Worm (Caenorhabditis elegans): ENCODE data around the gene T23F2.2.

The T23F2.2 gene

DNA sequence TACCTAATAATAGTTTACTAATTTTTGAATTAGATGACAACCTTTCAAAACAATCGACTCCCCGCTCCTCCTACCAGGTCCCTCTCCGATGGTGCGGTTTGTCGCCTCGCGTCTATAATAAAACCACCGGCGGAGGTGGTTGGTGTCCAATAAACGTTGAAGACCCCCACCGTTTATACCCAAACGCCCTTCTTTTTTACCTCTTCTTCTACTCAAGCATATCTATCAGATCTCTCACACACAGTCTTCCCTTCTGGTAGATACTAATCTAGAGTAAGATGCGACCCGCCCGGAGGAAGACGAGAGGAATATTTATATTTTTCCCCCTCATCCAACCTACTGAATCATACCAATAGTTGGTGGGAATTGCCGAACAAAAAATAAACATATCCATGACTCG is 26.2 kb downstream of the T23F2.2 start:
- TF ChIP-seq fax-1 (tag; optimal IDR thresholded peaks at IDR 0.05) = no peak
- no peak for TF ChIP-seq ztf-16 (tag; optimal IDR thresholded peaks at IDR 0.05)
- no peak for TF ChIP-seq nhr-11 (tag; optimal IDR thresholded peaks at IDR 0.05)
- no peak for TF ChIP-seq ceh-24 (tag; optimal IDR thresholded peaks at IDR 0.05)
- no peak for TF ChIP-seq dve-1 (tag; optimal IDR thresholded peaks at IDR 0.05)
- TF ChIP-seq hlh-30 (tag; optimal IDR thresholded peaks at IDR 0.05; ENCODE audit: insufficient read depth) = no peak
- TF ChIP-seq hlh-8 (tag; optimal IDR thresholded peaks at IDR 0.05) = no peak
- TF ChIP-seq C08G9.2 (tag; optimal IDR thresholded peaks at IDR 0.05) = no peak
- no peak for TF ChIP-seq zip-5 (tag; optimal IDR thresholded peaks at IDR 0.05)

DNA sequence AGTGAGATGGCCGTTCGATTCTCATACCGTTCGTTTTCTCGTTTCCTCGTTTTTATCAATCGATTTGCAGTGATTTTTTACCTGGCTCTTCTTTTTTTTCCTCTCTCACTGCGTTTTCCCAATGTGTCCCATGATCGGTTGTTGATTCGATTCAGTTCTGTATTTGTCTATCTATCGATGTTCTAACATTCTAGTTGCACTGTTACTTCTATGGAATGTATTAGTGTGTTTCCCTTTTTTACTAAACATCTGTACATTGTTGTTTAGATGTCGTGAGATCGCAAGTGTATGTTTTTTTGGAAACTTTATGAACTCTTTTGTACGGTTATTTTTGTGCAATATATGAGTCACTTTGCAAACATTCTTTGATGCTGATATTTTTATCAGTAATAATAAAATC is 27.5 kb downstream of the T23F2.2 start:
- TF ChIP-seq ceh-48 (tag; optimal IDR thresholded peaks at IDR 0.05) = no peak
- TF ChIP-seq ref-2 (tag; optimal IDR thresholded peaks at IDR 0.05) = no peak
- TF ChIP-seq ztf-16 (tag; optimal IDR thresholded peaks at IDR 0.05) = no peak
- no peak for TF ChIP-seq unc-55 (GFP tag; optimal IDR thresholded peaks at IDR 0.05)
- no peak for TF ChIP-seq elt-2 (tag; optimal IDR thresholded peaks at IDR 0.05)
- TF ChIP-seq ceh-18 (tag; optimal IDR thresholded peaks at IDR 0.05) = no peak
- no peak for TF ChIP-seq dve-1 (tag; optimal IDR thresholded peaks at IDR 0.05)
- TF ChIP-seq ceh-2 (tag; optimal IDR thresholded peaks at IDR 0.05) = no peak
- TF ChIP-seq hlh-8 (tag; optimal IDR thresholded peaks at IDR 0.05) = no peak
- no peak for TF ChIP-seq nfya-1 (tag; optimal IDR thresholded peaks at IDR 0.05)
- no peak for TF ChIP-seq hlh-13 (GFP tag; optimal IDR thresholded peaks at IDR 0.05)
- TF ChIP-seq pqm-1 (tag; optimal IDR thresholded peaks at IDR 0.05) = no peak
- no peak for TF ChIP-seq unc-3 (GFP tag; conservative IDR thresholded peaks at IDR 0.05)
- no peak for TF ChIP-seq unc-3 (tag; optimal IDR thresholded peaks at IDR 0.05)

DNA sequence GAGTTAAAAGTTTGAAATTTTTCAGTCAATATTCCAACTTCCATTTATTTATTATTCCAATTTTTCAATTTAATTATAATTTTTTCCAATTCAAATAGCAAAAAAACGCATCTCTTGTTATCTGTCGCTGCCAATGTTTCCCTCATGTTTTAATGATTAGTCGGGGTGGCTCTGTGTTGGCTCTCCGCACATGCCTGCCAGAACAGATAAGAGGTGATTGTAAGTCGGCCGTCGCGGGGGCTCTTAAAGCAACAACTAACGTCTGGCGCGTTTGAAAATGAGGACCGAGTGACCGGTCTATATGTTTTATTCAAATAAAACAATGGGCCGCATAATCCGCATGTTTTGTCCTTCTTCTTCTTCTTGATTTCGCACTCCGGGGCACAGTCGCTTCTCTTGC is 28.7 kb downstream of the T23F2.2 start:
- TF ChIP-seq gmeb-2 (tag; optimal IDR thresholded peaks at IDR 0.05) (no peak), elt-2 (tag; optimal IDR thresholded peaks at IDR 0.05) (peak; percentile 47), hlh-6 (tag; optimal IDR thresholded peaks at IDR 0.05) (no peak), ceh-2 (tag; optimal IDR thresholded peaks at IDR 0.05) (no peak)

ce11 chrX:5475164-5475576 is 29.9 kb downstream of the T23F2.2 start:
- no peak for TF ChIP-seq T23F11.4 (GFP tag; optimal IDR thresholded peaks at IDR 0.05)
- TF ChIP-seq dmd-4 (tag; optimal IDR thresholded peaks at IDR 0.05; ENCODE audit: borderline replicate concordance) = no peak
- TF ChIP-seq lin-11 (tag; optimal IDR thresholded peaks at IDR 0.05) = no peak
- no peak for TF ChIP-seq C08G9.2 (tag; optimal IDR thresholded peaks at IDR 0.05)
- no peak for TF ChIP-seq ceh-14 (tag; optimal IDR thresholded peaks at IDR 0.05)
- no peak for TF ChIP-seq ttx-3 (tag; optimal IDR thresholded peaks at IDR 0.05)
- no peak for TF ChIP-seq odd-2 (tag; optimal IDR thresholded peaks at IDR 0.05)
- no peak for TF ChIP-seq ceh-45 (GFP tag; IDR thresholded peaks at IDR 0.05)
- TF ChIP-seq ceh-6 (GFP tag; optimal IDR thresholded peaks at IDR 0.05) = peak; percentile 37
- TF ChIP-seq ets-4 (tag; optimal IDR thresholded peaks at IDR 0.05) = no peak
- no peak for TF ChIP-seq unc-42 (tag; optimal IDR thresholded peaks at IDR 0.05)
- no peak for TF ChIP-seq nhr-11 (tag; optimal IDR thresholded peaks at IDR 0.05)
- peak; percentile 25 for TF ChIP-seq pros-1 (tag; optimal IDR thresholded peaks at IDR 0.05)
- TF ChIP-seq elt-2 (tag; optimal IDR thresholded peaks at IDR 0.05) = peak; percentile 63
- peak; percentile 50 for TF ChIP-seq dve-1 (tag; optimal IDR thresholded peaks at IDR 0.05)
- TF ChIP-seq zip-5 (tag; optimal IDR thresholded peaks at IDR 0.05) = no peak
- peak; percentile 62 for TF ChIP-seq ceh-34 (tag; optimal IDR thresholded peaks at IDR 0.05)
- peak; percentile 76 for TF ChIP-seq ceh-31 (tag; optimal IDR thresholded peaks at IDR 0.05)
- peak; percentile 22 for TF ChIP-seq ceh-30 (tag; optimal IDR thresholded peaks at IDR 0.05)
- no peak for TF ChIP-seq C38D4.7 (GFP tag; optimal IDR thresholded peaks at IDR 0.05)
- TF ChIP-seq sox-2 (GFP tag; IDR thresholded peaks at IDR 0.05) = no peak
- TF ChIP-seq pag-3 (tag; optimal IDR thresholded peaks at IDR 0.05; ENCODE audit: borderline replicate concordance) = no peak
- TF ChIP-seq ref-2 (tag; optimal IDR thresholded peaks at IDR 0.05) = peak; percentile 74
- TF ChIP-seq sdc-2 (tag; optimal IDR thresholded peaks at IDR 0.05) = peak; percentile 83
- no peak for TF ChIP-seq che-1 (tag; optimal IDR thresholded peaks at IDR 0.05)
- no peak for TF ChIP-seq hlh-15 (tag; optimal IDR thresholded peaks at IDR 0.05)
- TF ChIP-seq F13H6.1 (tag; optimal IDR thresholded peaks at IDR 0.05) = peak; percentile 55
- no peak for TF ChIP-seq ceh-9 (tag; optimal IDR thresholded peaks at IDR 0.05)
- peak; percentile 34 for TF ChIP-seq eyg-1 (tag; optimal IDR thresholded peaks at IDR 0.05)
- peak; percentile 91 for TF ChIP-seq ceh-22 (tag; optimal IDR thresholded peaks at IDR 0.05)
- no peak for TF ChIP-seq Y22D7AL.16 (tag; optimal IDR thresholded peaks at IDR 0.05)
- TF ChIP-seq pha-4 (tag; optimal IDR thresholded peaks at IDR 0.05) = no peak

All from whole organism, late embryonic.